Fruit fly (Drosophila melanogaster): Measurements from ENCODE around the gene Hrs.

DNA sequence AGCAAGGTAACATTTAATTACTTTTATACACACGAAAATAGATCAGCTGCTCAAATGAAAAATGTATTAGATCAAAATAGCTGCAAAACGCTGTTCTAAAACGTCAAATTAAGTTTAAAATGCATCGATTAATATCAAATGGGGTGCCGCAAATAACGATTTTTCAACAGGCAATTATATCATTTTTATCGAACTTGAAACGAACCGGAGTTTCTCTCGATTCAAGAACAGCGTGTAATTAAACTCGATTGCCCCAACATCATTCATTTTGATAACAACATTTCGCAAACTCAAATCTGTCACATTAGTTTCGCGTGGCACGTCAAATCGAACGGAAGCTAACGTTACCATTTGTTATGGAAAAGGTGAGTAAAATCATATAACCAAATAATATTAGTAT is 14.4 kb upstream of the Hrs start, which contains the start of gene CG31689:
- TF ChIP-seq psq (optimal IDR thresholded peaks at IDR 0.05) (no peak), Dll (optimal IDR thresholded peaks at IDR 0.05) (no peak), usp (GFP tag; optimal IDR thresholded peaks at IDR 0.05) (no peak), pan (optimal IDR thresholded peaks at IDR 0.05) (no peak), CG8478 (optimal IDR thresholded peaks at IDR 0.05) (no peak), EcR (GFP tag; optimal IDR thresholded peaks at IDR 0.05) (no peak)

Measured in whole organism.